Fruit fly (Drosophila melanogaster) whole organism, embryonic: Measurements from ENCODE around the gene Rnf146.

ENCODE experiments used
- Abd-B ChIP-seq: fragments of 200-800 bp; sonication (Bioruptor generic); optimal IDR thresholded peaks from 2 replicates; lab custom pipeline; 2018; ENCODE audit warnings: missing biosample characterization, mild to moderate bottlenecking, missing genetic modification characterization, moderate library complexity
- Ada2b ChIP-seq: fragments of 200-800 bp; sonication (Bioruptor generic); IDR thresholded peaks from 2 replicates; pipeline ENCODE4 v1.3.6; 2022; ENCODE audit warnings: missing biosample characterization, missing genetic modification characterization
- Bdp1 ChIP-seq: fragments of 200-800 bp; sonication (Bioruptor generic); optimal IDR thresholded peaks from 3 replicates; lab custom pipeline; 2016; ENCODE audit warnings: missing biosample characterization, missing genetic modification characterization
- C15 ChIP-seq: fragments of 200-800 bp; sonication (Bioruptor generic); IDR thresholded peaks from 3 replicates; pipeline ENCODE4 v1.3.6; 2022; ENCODE audit warnings: missing biosample characterization, missing genetic modification characterization
- CG10147 ChIP-seq: fragments of 200-800 bp; sonication (Bioruptor generic); optimal IDR thresholded peaks from 2 replicates; lab custom pipeline; 2019; ENCODE audit warnings: missing biosample characterization, mild to moderate bottlenecking, missing genetic modification characterization, moderate library complexity
- CG10462 ChIP-seq: fragments of 200-800 bp; sonication (Bioruptor generic); optimal IDR thresholded peaks from 2 replicates; lab custom pipeline; 2016; ENCODE audit warnings: missing biosample characterization, missing genetic modification characterization
- CG10543 ChIP-seq: fragments of 200-800 bp; sonication (Bioruptor generic); optimal IDR thresholded peaks from 3 replicates; lab custom pipeline; 2017; ENCODE audit warnings: missing biosample characterization, mild to moderate bottlenecking, missing genetic modification characterization, moderate library complexity
- CG10979 ChIP-seq: fragments of 200-800 bp; sonication (Bioruptor generic); optimal IDR thresholded peaks from 2 replicates; lab custom pipeline; 2018; ENCODE audit warnings: missing biosample characterization, mild to moderate bottlenecking, missing genetic modification characterization, moderate library complexity
- CG12236 ChIP-seq: fragments of 200-800 bp; sonication (Bioruptor generic); optimal IDR thresholded peaks from 2 replicates; lab custom pipeline; 2016; ENCODE audit warnings: missing biosample characterization, missing genetic modification characterization
- CG12391 ChIP-seq: fragments of 200-800 bp; sonication (Bioruptor generic); optimal IDR thresholded peaks from 3 replicates; lab custom pipeline; 2018; ENCODE audit warnings: missing biosample characterization, mild to moderate bottlenecking, missing genetic modification characterization, moderate library complexity
- CG13123 ChIP-seq: fragments of 200-800 bp; sonication (Bioruptor generic); optimal IDR thresholded peaks from 2 replicates; lab custom pipeline; 2016; ENCODE audit warnings: missing biosample characterization, missing genetic modification characterization
- CG13775 ChIP-seq: fragments of 200-800 bp; sonication (Bioruptor generic); optimal IDR thresholded peaks from 3 replicates; lab custom pipeline; 2017; ENCODE audit warnings: missing biosample characterization, mild to moderate bottlenecking, missing genetic modification characterization
- CG13894 ChIP-seq: fragments of 200-800 bp; sonication (Bioruptor generic); optimal IDR thresholded peaks from 3 replicates; lab custom pipeline; 2018; ENCODE audit warnings: missing biosample characterization, mild to moderate bottlenecking, missing genetic modification characterization, moderate library complexity
- CG14014 ChIP-seq: fragments of 200-800 bp; sonication (Bioruptor generic); IDR thresholded peaks from 2 replicates; pipeline ENCODE4 v1.3.6; 2022; ENCODE audit warnings: missing biosample characterization, missing genetic modification characterization
- CG14710 ChIP-seq: fragments of 200-800 bp; sonication (Bioruptor generic); optimal IDR thresholded peaks from 3 replicates; lab custom pipeline; 2019; ENCODE audit warnings: missing biosample characterization, mild to moderate bottlenecking, missing genetic modification characterization, moderate library complexity
- CG15696 ChIP-seq: fragments of 200-800 bp; sonication (Bioruptor generic); optimal IDR thresholded peaks from 2 replicates; lab custom pipeline; 2019; ENCODE audit warnings: missing biosample characterization, mild to moderate bottlenecking, missing genetic modification characterization, moderate library complexity
- CG1602 ChIP-seq: fragments of 200-800 bp; sonication (Bioruptor generic); optimal IDR thresholded peaks from 3 replicates; lab custom pipeline; 2016; ENCODE audit warnings: missing biosample characterization, missing genetic modification characterization
- CG17829 ChIP-seq: fragments of 200-800 bp; optimal IDR thresholded peaks from 2 replicates; lab custom pipeline; 2019; ENCODE audit warnings: missing biosample characterization, mild to moderate bottlenecking, missing genetic modification characterization, moderate library complexity
- CG1792 ChIP-seq: fragments of 200-800 bp; sonication (Bioruptor generic); optimal IDR thresholded peaks from 2 replicates; lab custom pipeline; 2016; ENCODE audit warnings: missing biosample characterization, missing genetic modification characterization
- CG2202 ChIP-seq: fragments of 200-800 bp; sonication (Bioruptor generic); optimal IDR thresholded peaks from 2 replicates; lab custom pipeline; 2018; ENCODE audit warnings: missing biosample characterization, mild to moderate bottlenecking, missing genetic modification characterization
- CG31224 ChIP-seq: fragments of 200-800 bp; sonication (Bioruptor generic); IDR thresholded peaks from 2 replicates; pipeline ENCODE4 v1.3.6; 2022; ENCODE audit warnings: missing biosample characterization, missing genetic modification characterization
- CG31441 ChIP-seq: fragments of 200-800 bp; sonication (Bioruptor generic); IDR thresholded peaks from 2 replicates; pipeline ENCODE4 v1.3.6; 2022; ENCODE audit warnings: missing biosample characterization, missing genetic modification characterization
- CG32772 ChIP-seq: fragments of 200-800 bp; sonication (Bioruptor generic); IDR thresholded peaks from 2 replicates; pipeline ENCODE4 v1.3.6; 2022; ENCODE audit warnings: missing biosample characterization, missing genetic modification characterization
- CG4360 ChIP-seq: fragments of 200-800 bp; sonication (Bioruptor generic); IDR thresholded peaks from 2 replicates; pipeline ENCODE4 v1.3.6; 2022; ENCODE audit warnings: missing biosample characterization, missing genetic modification characterization
- CG6765 ChIP-seq: fragments of 200-800 bp; sonication (Bioruptor generic); optimal IDR thresholded peaks from 3 replicates; lab custom pipeline; 2017; ENCODE audit warnings: missing biosample characterization, mild to moderate bottlenecking, missing genetic modification characterization
- CG6854 ChIP-seq: fragments of 200-800 bp; sonication (Bioruptor generic); optimal IDR thresholded peaks from 3 replicates; lab custom pipeline; 2017; ENCODE audit warnings: missing biosample characterization, mild to moderate bottlenecking, missing genetic modification characterization
- CG9817 ChIP-seq: fragments of 200-800 bp; sonication (Bioruptor generic); optimal IDR thresholded peaks from 2 replicates; lab custom pipeline; 2018; ENCODE audit warnings: missing biosample characterization, mild to moderate bottlenecking, missing genetic modification characterization, moderate library complexity
- Gug ChIP-seq: fragments of 200-800 bp; sonication (Bioruptor generic); IDR thresholded peaks from 4 replicates; pipeline ENCODE4 v1.3.6; 2022; ENCODE audit warnings: missing biosample characterization, missing genetic modification characterization
- HLHmδ ChIP-seq: fragments of 200-800 bp; sonication (Bioruptor generic); optimal IDR thresholded peaks from 2 replicates; lab custom pipeline; 2018; ENCODE audit warnings: missing biosample characterization, mild to moderate bottlenecking, missing genetic modification characterization, moderate library complexity
- Hr3 ChIP-seq: fragments of 200-800 bp; sonication (Bioruptor generic); optimal IDR thresholded peaks from 3 replicates; lab custom pipeline; 2016; ENCODE audit warnings: missing biosample characterization, missing genetic modification characterization
- MBD-R2 ChIP-seq: fragments of 200-800 bp; sonication (Bioruptor generic); IDR thresholded peaks from 2 replicates; pipeline ENCODE4 v1.3.6; 2022; ENCODE audit warnings: missing biosample characterization, missing genetic modification characterization
- Mrtf ChIP-seq: fragments of 200-800 bp; sonication (Bioruptor generic); IDR thresholded peaks from 3 replicates; pipeline ENCODE4 v1.3.6; 2022; ENCODE audit warnings: missing biosample characterization, missing genetic modification characterization
- Neu2 ChIP-seq: fragments of 200-800 bp; sonication (Bioruptor generic); optimal IDR thresholded peaks from 3 replicates; lab custom pipeline; 2016; ENCODE audit warnings: missing biosample characterization, missing genetic modification characterization, borderline replicate concordance
- YL-1 ChIP-seq: fragments of 200-800 bp; sonication (Bioruptor generic); optimal IDR thresholded peaks from 3 replicates; lab custom pipeline; 2017; ENCODE audit warnings: missing biosample characterization, mild to moderate bottlenecking, missing genetic modification characterization
- cas ChIP-seq: fragments of 200-800 bp; sonication (Bioruptor generic); IDR thresholded peaks from 2 replicates; pipeline ENCODE4 v1.3.6; 2022; ENCODE audit warnings: missing biosample characterization, missing genetic modification characterization
- dmrt11E ChIP-seq: fragments of 200-800 bp; sonication (Bioruptor generic); optimal IDR thresholded peaks from 3 replicates; lab custom pipeline; 2018; ENCODE audit warnings: missing biosample characterization, mild to moderate bottlenecking, missing genetic modification characterization, moderate library complexity
- nmo ChIP-seq: fragments of 200-800 bp; sonication (Bioruptor generic); optimal IDR thresholded peaks from 2 replicates; lab custom pipeline; 2018; ENCODE audit warnings: missing biosample characterization, mild to moderate bottlenecking, missing genetic modification characterization, moderate library complexity
- nom ChIP-seq: fragments of 200-800 bp; sonication (Bioruptor generic); optimal IDR thresholded peaks from 2 replicates; lab custom pipeline; 2017; ENCODE audit warnings: missing biosample characterization, missing genetic modification characterization, mild to moderate bottlenecking, moderate library complexity, missing genetic modification reagents
- pan ChIP-seq, 4 experiments: fragments of >200 bp in 3 of 4; fragments of 200-800 bp in 1 of 4; sonication (Bioruptor generic) in 1 of 4; optimal IDR thresholded peaks in 3 of 4; IDR thresholded peaks in 1 of 4; 2 replicates each; pipeline versions ENCODE4 v1.3.6 to Lab custom; 2017 to 2022; ENCODE audit warnings: missing biosample characterization in 2 of 4, missing genetic modification characterization in 2 of 4, mixed read lengths in 1 of 4
- peb ChIP-seq: fragments of 200-800 bp; sonication (Bioruptor generic); IDR thresholded peaks from 2 replicates; pipeline ENCODE4 v1.3.6; 2022; ENCODE audit warnings: missing biosample characterization, missing genetic modification characterization
- psq ChIP-seq: fragments of 200-800 bp; sonication (Bioruptor generic); optimal IDR thresholded peaks from 2 replicates; lab custom pipeline; 2017; ENCODE audit warnings: missing biosample characterization, missing genetic modification characterization
- seq ChIP-seq: fragments of 200-800 bp; sonication (Bioruptor generic); IDR thresholded peaks from 2 replicates; pipeline ENCODE4 v1.3.6; 2022; ENCODE audit warnings: missing biosample characterization, missing genetic modification characterization
- shn ChIP-seq: fragments of 200-800 bp; sonication (Bioruptor generic); optimal IDR thresholded peaks from 3 replicates; lab custom pipeline; 2016; ENCODE audit warnings: missing biosample characterization, missing genetic modification characterization
- sim ChIP-seq: fragments of 200-800 bp; sonication (Bioruptor generic); IDR thresholded peaks from 2 replicates; pipeline ENCODE4 v1.3.6; 2022; ENCODE audit warnings: missing biosample characterization, missing genetic modification characterization
- sisA ChIP-seq: fragments of 200-800 bp; sonication (Bioruptor generic); IDR thresholded peaks from 2 replicates; pipeline ENCODE4 v1.3.6; 2022; ENCODE audit warnings: missing biosample characterization, missing genetic modification characterization
- ssp ChIP-seq: fragments of 200-800 bp; sonication (Bioruptor generic); IDR thresholded peaks from 2 replicates; pipeline ENCODE4 v1.3.6; 2022; ENCODE audit warnings: missing biosample characterization, missing genetic modification characterization
- tna ChIP-seq: fragments of 200-800 bp; sonication (Bioruptor generic); IDR thresholded peaks from 2 replicates; pipeline ENCODE4 v1.3.6; 2022; ENCODE audit warnings: missing biosample characterization, missing genetic modification characterization; ENCODE audit not compliant: partially characterized antibody
- ttk ChIP-seq: fragments of 200-800 bp; sonication (Bioruptor generic); IDR thresholded peaks from 2 replicates; pipeline ENCODE4 v2.1.2; 2022; ENCODE audit warnings: missing biosample characterization, missing genetic modification characterization

The Rnf146 gene

dm6 chr3L:19634788-19635448 is 7.7 kb downstream of the Rnf146 start (continued):
- TF ChIP-seq CG10543 (GFP tag; lab: Kevin White, UChicago) (peak; percentile 48), Neu2 (GFP tag; lab: Kevin White, UChicago) (no peak), tna (no peak), CG10147 (peak; percentile 83), CG10979 (tag; lab: Kevin White, UChicago) (peak; percentile 92), ssp (peak; percentile 70), CG9817 (tag; lab: Kevin White, UChicago) (peak; percentile 49), CG6854 (GFP tag; lab: Kevin White, UChicago) (peak; percentile 54), CG12391 (tag; lab: Kevin White, UChicago) (peak; percentile 82), Gug (GFP tag; lab: Robert Waterston, UW) (no peak; the same call in 3 of the 4 replicates), CG17829 (peak; percentile 84), Bdp1 (GFP tag; lab: Kevin White, UChicago) (no peak), psq (GFP tag; lab: Kevin White, UChicago) (peak; percentile 85), CG13123 (GFP tag; lab: Kevin White, UChicago) (peak; percentile 18), cas (GFP tag; lab: Robert Waterston, UW) (peak; percentile 59; the same call in 1 of the 2 replicates), seq (GFP tag; lab: Robert Waterston, UW) (0 out of 2 replicates have a peak, but pooled peaks have one; percentile 23), CG31224 (peak; percentile 62), sim (GFP tag; lab: Robert Waterston, UW) (peak; percentile 67), CG32772 (GFP tag; lab: Robert Waterston, UW) (peak; percentile 73), peb (peak; percentile 35; the same call in 1 of the 2 replicates), Abd-B (peak; percentile 86), CG14710 (peak; percentile 90), nmo (GFP tag; lab: Kevin White, UChicago) (peak; percentile 82), CG4360 (GFP tag; lab: Robert Waterston, UW) (peak; percentile 48), ttk (GFP tag; lab: Robert Waterston, UW) (peak; percentile 62; the same call in 1 of the 2 replicates), MBD-R2 (GFP tag; lab: Robert Waterston, UW) (peak; percentile 26; the same call in 1 of the 2 replicates), CG6765 (GFP tag; lab: Kevin White, UChicago) (peak; percentile 57), shn (GFP tag; lab: Kevin White, UChicago) (no peak), C15 (GFP tag; lab: Robert Waterston, UW) (0 out of 3 replicates have a peak, but pooled peaks have one; percentile 50), CG31441 (GFP tag; lab: Robert Waterston, UW) (peak; percentile 92), Hr3 (GFP tag; lab: Kevin White, UChicago) (peak; percentile 63), CG14014 (GFP tag; lab: Robert Waterston, UW) (peak; percentile 64), CG13894 (peak; percentile 65), nom (GFP tag; lab: Kevin White, UChicago) (peak; percentile 72), dmrt11E (peak; percentile 67), CG15696 (peak; percentile 64), CG1602 (GFP tag; lab: Kevin White, UChicago) (peak; percentile 47)

DNA sequence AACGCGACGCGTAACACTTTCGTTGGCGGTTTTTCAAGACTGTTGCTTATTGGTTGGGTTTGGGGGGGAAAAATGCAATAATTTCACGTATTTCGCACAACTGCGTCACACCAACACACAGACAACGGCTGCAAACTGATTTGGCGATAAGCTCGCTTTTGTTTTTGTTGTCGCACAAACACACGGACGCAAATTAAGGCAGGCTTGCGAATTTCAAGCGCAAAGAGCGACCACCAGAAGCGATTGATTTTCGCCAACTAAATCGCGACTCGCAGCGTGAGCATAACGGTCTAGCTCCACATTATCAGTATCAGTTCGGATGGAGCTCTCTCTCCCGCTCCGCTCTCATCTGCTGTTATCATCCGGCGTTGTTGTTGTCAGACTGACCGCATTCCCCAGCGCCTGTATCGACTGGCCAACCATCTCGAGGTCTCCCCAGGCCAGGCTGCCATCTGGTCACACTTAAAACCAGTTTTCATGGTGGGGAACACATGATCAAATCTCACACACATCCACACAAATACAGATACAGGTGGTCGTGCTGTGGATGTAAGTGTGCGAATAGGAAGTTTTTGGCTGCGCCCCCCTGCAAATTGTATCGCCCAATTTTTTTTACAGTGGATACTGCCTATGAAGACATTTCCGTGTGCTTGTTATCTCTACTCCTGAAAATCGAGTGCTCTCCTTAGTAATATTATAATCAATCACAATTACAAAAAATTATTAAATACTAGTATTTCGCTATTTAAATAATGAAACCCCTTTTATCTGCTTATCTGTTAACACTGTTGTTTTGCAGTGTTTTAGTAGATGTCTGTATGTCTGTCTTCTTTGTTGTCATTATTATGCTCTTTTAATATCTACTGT is 9.6 kb downstream of the Rnf146 start:
- TF ChIP-seq YL-1 (GFP tag; lab: Kevin White, UChicago) (no peak), Ada2b (GFP tag; lab: Robert Waterston, UW) (peak; percentile 79), sisA (GFP tag; lab: Robert Waterston, UW) (peak; percentile 58), CG12236 (GFP tag; lab: Kevin White, UChicago) (no peak), CG4360 (GFP tag; lab: Robert Waterston, UW) (peak; percentile 96), Mrtf (GFP tag; lab: Robert Waterston, UW) (peak; percentile 56; the same call in 1 of the 3 replicates), CG2202 (tag; lab: Kevin White, UChicago) (no peak), CG10462 (GFP tag; lab: Kevin White, UChicago) (no peak), CG1792 (GFP tag; lab: Kevin White, UChicago) (peak; percentile 20), HLHmδ (GFP tag; lab: Kevin White, UChicago) (no peak), CG13775 (GFP tag; lab: Kevin White, UChicago) (peak; percentile 54), pan (optimal IDR thresholded peaks at IDR 0.05; lab: Kevin White, UChicago) (no peak), pan (GFP tag; optimal IDR thresholded peaks at IDR 0.05 in 1 of 2, IDR thresholded peaks at IDR 0.05 in 1 of 2) (peak in 1 of 2 experiments; percentile 57)
